Worm (Caenorhabditis elegans) whole organism, mixed stage, embryonic: Measurements from ENCODE around the gene F22H10.11.

ENCODE experiments used
- ham-2 ChIP-seq: fragments of 200-800 bp; sonication (Bioruptor generic); optimal IDR thresholded peaks from 2 replicates; lab custom pipeline; 2018; ENCODE audit warnings: mild to moderate bottlenecking, missing genetic modification characterization, missing compliant biosample characterization
- mab-5 ChIP-seq: fragments of 150-350 bp; optimal IDR thresholded peaks from 2 replicates; lab custom pipeline; 2014; ENCODE audit warnings: missing biosample characterization, missing genetic modification characterization
- nhr-237 ChIP-seq: fragments of 150-350 bp; optimal IDR thresholded peaks from 2 replicates; lab custom pipeline; 2014; ENCODE audit warnings: missing biosample characterization, missing genetic modification characterization
- nhr-28 ChIP-seq: fragments of 150-350 bp; optimal IDR thresholded peaks from 2 replicates; lab custom pipeline; 2014; ENCODE audit warnings: missing biosample characterization, missing genetic modification characterization
- nhr-76 ChIP-seq: sonication (generic microtip); optimal IDR thresholded peaks from 2 replicates; lab custom pipeline; 2017; ENCODE audit warnings: missing biosample characterization, missing genetic modification characterization
- pha-4 ChIP-seq: fragments of 150-350 bp; optimal IDR thresholded peaks from 2 replicates; lab custom pipeline; 2018; ENCODE audit warnings: missing biosample characterization, missing genetic modification reagents, missing genetic modification characterization
- ztf-11 ChIP-seq: fragments of 150-350 bp; optimal IDR thresholded peaks from 2 replicates; lab custom pipeline; 2014; ENCODE audit warnings: missing biosample characterization, missing genetic modification characterization

DNA sequence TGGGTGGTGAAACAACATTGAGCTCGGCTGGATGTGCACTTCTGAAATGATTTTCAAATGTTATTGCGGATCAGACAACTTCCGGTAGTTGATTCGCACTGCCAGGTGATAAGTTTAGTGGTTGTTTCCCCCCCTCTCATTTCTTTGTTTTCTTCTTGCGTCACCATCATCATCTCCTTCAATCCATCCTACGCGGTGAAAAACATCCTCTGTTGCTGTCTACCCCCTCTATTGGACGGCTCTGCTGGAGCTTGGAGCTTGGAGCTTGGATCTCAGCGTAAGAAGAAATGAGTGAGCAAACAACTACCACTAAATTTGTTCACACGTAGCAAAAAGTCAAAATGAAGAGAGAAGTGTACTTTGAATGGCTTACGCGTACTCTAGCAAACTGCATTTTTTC is 46.2 kb downstream of the F22H10.11 start:
- TF ChIP-seq nhr-28 (tag; lab: Kevin White, UChicago) (no peak), ham-2 (GFP tag; lab: Kevin White, UChicago) (no peak), pha-4 (tag; lab: Kevin White, UChicago) (no peak), ztf-11 (tag; lab: Kevin White, UChicago) (no peak), mab-5 (tag; lab: Kevin White, UChicago) (no peak), nhr-237 (tag; lab: Kevin White, UChicago) (no peak), nhr-76 (tag; lab: Kevin White, UChicago) (no peak)
